Fruit fly (Drosophila melanogaster): Measurements from ENCODE around the gene CG31468.
A peak's percentile ranks its signal among the peaks of the same experiment; 100 is the strongest.

DNA sequence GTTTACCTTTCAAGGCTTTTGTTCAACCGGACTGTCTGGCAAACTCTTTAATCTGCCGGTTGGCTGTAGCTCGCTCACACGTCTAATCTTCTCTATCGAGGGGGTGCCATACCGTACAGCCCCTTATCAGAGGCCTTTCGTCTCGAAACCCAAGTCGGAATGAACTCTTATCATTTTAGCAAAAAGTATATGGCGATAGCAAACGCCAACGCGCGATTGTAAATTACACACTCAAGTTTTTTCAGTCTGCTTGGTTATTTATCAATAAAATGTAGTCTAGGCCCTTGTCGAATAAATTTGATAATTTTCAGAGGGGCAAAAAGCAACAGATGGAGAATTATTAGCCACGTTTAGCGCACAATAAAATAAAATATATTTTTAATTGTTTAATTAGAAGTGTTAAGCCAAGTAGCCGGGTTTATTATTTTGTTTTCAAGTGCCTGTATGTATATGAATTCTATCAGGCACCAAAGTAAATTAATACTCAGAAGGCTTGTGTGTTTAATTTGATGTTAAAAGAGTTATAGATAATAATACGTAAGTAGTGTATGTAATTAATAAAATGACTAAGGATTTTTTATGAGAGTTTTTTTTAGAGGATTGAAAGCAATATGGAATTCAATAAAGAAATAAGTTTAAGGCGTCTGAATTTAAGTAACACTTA is 24.8 kb upstream of the CG31468 start:
- TF ChIP-seq br (GFP tag; optimal IDR thresholded peaks at IDR 0.05) (peak; percentile 55), psq (GFP tag; optimal IDR thresholded peaks at IDR 0.05) (no peak), OdsH (GFP tag; optimal IDR thresholded peaks at IDR 0.05) (no peak)
